Fruit fly (Drosophila melanogaster) whole organism, embryonic: ENCODE data around the gene CG8136.

Experiments used
- Asciz ChIP-seq: fragments of 200-800 bp; sonication (Bioruptor generic); optimal IDR thresholded peaks from 2 replicates; lab custom pipeline; 2017; ENCODE audit warnings: missing biosample characterization, mild to moderate bottlenecking, missing genetic modification characterization, missing genetic modification reagents
- Bgb ChIP-seq: fragments of 200-800 bp; sonication (Bioruptor generic); IDR thresholded peaks from 2 replicates; pipeline ENCODE4 v1.3.6; 2022; ENCODE audit warnings: missing biosample characterization, missing genetic modification characterization; ENCODE audit not compliant: partially characterized antibody
- Blimp-1 ChIP-seq: fragments of 200-800 bp; sonication (Bioruptor generic); optimal IDR thresholded peaks from 3 replicates; lab custom pipeline; 2018; ENCODE audit warnings: missing biosample characterization, missing genetic modification characterization, mild to moderate bottlenecking, moderate library complexity, missing genetic modification reagents
- CG10147 ChIP-seq: fragments of 200-800 bp; sonication (Bioruptor generic); optimal IDR thresholded peaks from 2 replicates; lab custom pipeline; 2019; ENCODE audit warnings: missing biosample characterization, mild to moderate bottlenecking, missing genetic modification characterization, moderate library complexity
- CG1024 ChIP-seq: fragments of 200-800 bp; sonication (Bioruptor generic); IDR thresholded peaks from 2 replicates; pipeline ENCODE4 v1.3.6; 2022; ENCODE audit warnings: missing biosample characterization, missing genetic modification characterization
- CG11085 ChIP-seq: fragments of 200-800 bp; sonication (Bioruptor generic); IDR thresholded peaks from 2 replicates; pipeline ENCODE4 v1.3.6; 2022; ENCODE audit warnings: missing biosample characterization, missing genetic modification characterization
- CG11456 ChIP-seq: fragments of 200-800 bp; sonication (Bioruptor generic); IDR thresholded peaks from 3 replicates; pipeline ENCODE4 v1.3.6; 2022; ENCODE audit warnings: missing biosample characterization, missing genetic modification characterization
- CG11696 ChIP-seq: fragments of 200-800 bp; sonication (Bioruptor generic); IDR thresholded peaks from 2 replicates; pipeline ENCODE4 v1.3.6; 2022; ENCODE audit warnings: missing biosample characterization, missing genetic modification characterization
- CG13123 ChIP-seq: fragments of 200-800 bp; sonication (Bioruptor generic); optimal IDR thresholded peaks from 2 replicates; lab custom pipeline; 2016; ENCODE audit warnings: missing biosample characterization, missing genetic modification characterization
- CG14965 ChIP-seq: fragments of 200-800 bp; sonication (Bioruptor generic); optimal IDR thresholded peaks from 2 replicates; lab custom pipeline; 2016; ENCODE audit warnings: missing biosample characterization, missing genetic modification characterization, borderline replicate concordance
- CG17829 ChIP-seq: fragments of 200-800 bp; optimal IDR thresholded peaks from 2 replicates; lab custom pipeline; 2019; ENCODE audit warnings: missing biosample characterization, mild to moderate bottlenecking, missing genetic modification characterization, moderate library complexity
- CG17912 ChIP-seq: fragments of 200-800 bp; sonication (Bioruptor generic); optimal IDR thresholded peaks from 2 replicates; lab custom pipeline; 2018; ENCODE audit warnings: missing biosample characterization, mild to moderate bottlenecking, missing genetic modification characterization
- CG18011 ChIP-seq: fragments of 200-800 bp; sonication (Bioruptor generic); optimal IDR thresholded peaks from 2 replicates; lab custom pipeline; 2017; ENCODE audit warnings: missing biosample characterization, missing genetic modification characterization, mild to moderate bottlenecking, moderate library complexity, missing genotype
- CG18476 ChIP-seq: fragments of 200-800 bp; sonication (Bioruptor generic); optimal IDR thresholded peaks from 2 replicates; lab custom pipeline; 2016; ENCODE audit warnings: missing biosample characterization, mild to moderate bottlenecking, missing genetic modification characterization
- CG2116 ChIP-seq: fragments of 200-800 bp; sonication (Bioruptor generic); optimal IDR thresholded peaks from 3 replicates; lab custom pipeline; 2018; ENCODE audit warnings: missing biosample characterization, mild to moderate bottlenecking, missing genetic modification characterization
- CG3995 ChIP-seq: fragments of 200-800 bp; sonication (Bioruptor generic); optimal IDR thresholded peaks from 3 replicates; lab custom pipeline; 2016; ENCODE audit warnings: missing biosample characterization, missing genetic modification characterization
- CG42726 ChIP-seq: fragments of 200-800 bp; sonication (Bioruptor generic); IDR thresholded peaks from 2 replicates; pipeline ENCODE4 v1.3.6; 2022; ENCODE audit warnings: missing biosample characterization, missing genetic modification characterization; ENCODE audit not compliant: partially characterized antibody
- CG43689 ChIP-seq: fragments of 200-800 bp; sonication (Bioruptor generic); IDR thresholded peaks from 2 replicates; pipeline ENCODE4 v1.3.6; 2022; ENCODE audit warnings: missing biosample characterization, missing genetic modification characterization
- CG4730 ChIP-seq: fragments of 200-800 bp; sonication (Bioruptor generic); IDR thresholded peaks from 2 replicates; pipeline ENCODE4 v1.3.6; 2022; ENCODE audit warnings: missing biosample characterization, missing genetic modification characterization
- CG5180 ChIP-seq: fragments of 200-800 bp; sonication (Bioruptor generic); optimal IDR thresholded peaks from 3 replicates; lab custom pipeline; 2017; ENCODE audit warnings: missing biosample characterization, missing genetic modification characterization, mild to moderate bottlenecking, moderate library complexity, missing genetic modification reagents
- CG7928 ChIP-seq: fragments of 200-800 bp; sonication (Bioruptor generic); optimal IDR thresholded peaks from 2 replicates; lab custom pipeline; 2017; ENCODE audit warnings: missing biosample characterization, mild to moderate bottlenecking, missing genetic modification characterization
- CG7963 ChIP-seq: fragments of 200-800 bp; sonication (Bioruptor generic); IDR thresholded peaks from 3 replicates; pipeline ENCODE4 v1.3.6; 2022; ENCODE audit warnings: missing biosample characterization, missing genetic modification characterization; ENCODE audit not compliant: partially characterized antibody
- CG7987 ChIP-seq: fragments of 200-800 bp; sonication (Bioruptor generic); optimal IDR thresholded peaks from 2 replicates; lab custom pipeline; 2018; ENCODE audit warnings: missing biosample characterization, mild to moderate bottlenecking, missing genetic modification characterization, moderate library complexity
- CG8924 ChIP-seq: fragments of 200-800 bp; optimal IDR thresholded peaks from 3 replicates; lab custom pipeline; 2019; ENCODE audit warnings: missing biosample characterization, mild to moderate bottlenecking, missing genetic modification characterization, moderate library complexity
- Dref ChIP-seq: fragments of 200-800 bp; sonication (Bioruptor generic); IDR thresholded peaks from 2 replicates; pipeline ENCODE4 v1.3.6; 2022; ENCODE audit warnings: missing biosample characterization, missing genetic modification characterization
- Elba2 ChIP-seq: fragments of 200-800 bp; sonication (Bioruptor generic); optimal IDR thresholded peaks from 3 replicates; lab custom pipeline; 2016; ENCODE audit warnings: missing biosample characterization, missing genetic modification characterization
- GATAe ChIP-seq: fragments of 200-800 bp; sonication (Bioruptor generic); conservative IDR thresholded peaks from 2 replicates; pipeline ENCODE4 v1.3.6; 2022; ENCODE audit warnings: missing biosample characterization, missing genetic modification characterization
- Hr78 ChIP-seq, 2 experiments: fragments of 200-800 bp in 1 of 2; fragments of >200 bp in 1 of 2; sonication (Bioruptor generic) in 1 of 2; optimal IDR thresholded peaks; 2 replicates each; lab custom pipeline; 2017 to 2019; ENCODE audit warnings: missing biosample characterization in 2 of 2, missing genetic modification characterization in 2 of 2, mild to moderate bottlenecking in 1 of 2, moderate library complexity in 1 of 2
- Lpt ChIP-seq: fragments of >200 bp; optimal IDR thresholded peaks from 2 replicates; lab custom pipeline; 2018; ENCODE audit warnings: missing biosample characterization, missing genetic modification characterization
- NK7.1 ChIP-seq: fragments of 200-800 bp; sonication (Bioruptor generic); optimal IDR thresholded peaks from 3 replicates; lab custom pipeline; 2016; ENCODE audit warnings: missing biosample characterization, missing genetic modification characterization
- Oli ChIP-seq: fragments of 200-800 bp; sonication (Bioruptor generic); optimal IDR thresholded peaks from 2 replicates; lab custom pipeline; 2018; ENCODE audit warnings: missing biosample characterization, mild to moderate bottlenecking, missing genetic modification characterization, moderate library complexity
- Pdp1 ChIP-seq, 2 experiments: fragments of 200-800 bp; sonication (Bioruptor generic); optimal IDR thresholded peaks; 3 replicates each; lab custom pipeline; 2016; ENCODE audit warnings: missing biosample characterization in 2 of 2, missing genetic modification characterization in 2 of 2, mild to moderate bottlenecking in 1 of 2, moderate library complexity in 1 of 2
- Scr ChIP-seq: fragments of 200-800 bp; sonication (Bioruptor generic); IDR thresholded peaks from 2 replicates; pipeline ENCODE4 v1.3.6; 2022; ENCODE audit warnings: missing biosample characterization, missing genetic modification characterization; ENCODE audit not compliant: partially characterized antibody
- bigmax ChIP-seq: fragments of 200-800 bp; sonication (Bioruptor generic); optimal IDR thresholded peaks from 2 replicates; lab custom pipeline; 2018; ENCODE audit warnings: missing biosample characterization, mild to moderate bottlenecking, missing genetic modification characterization
- cg ChIP-seq: fragments of 200-800 bp; sonication (Bioruptor generic); optimal IDR thresholded peaks from 3 replicates; lab custom pipeline; 2019; ENCODE audit warnings: missing biosample characterization, mild to moderate bottlenecking, missing genetic modification characterization, moderate library complexity
- ci ChIP-seq: fragments of 200-800 bp; sonication (Bioruptor generic); IDR thresholded peaks from 3 replicates; pipeline ENCODE4 v1.3.6; 2022; ENCODE audit warnings: missing biosample characterization, missing genetic modification characterization
- crc ChIP-seq: fragments of 200-800 bp; sonication (Bioruptor generic); optimal IDR thresholded peaks from 2 replicates; lab custom pipeline; 2016; ENCODE audit warnings: missing biosample characterization, missing genetic modification characterization
- gcm ChIP-seq: fragments of 200-800 bp; sonication (Bioruptor generic); optimal IDR thresholded peaks from 2 replicates; lab custom pipeline; 2019; ENCODE audit warnings: missing biosample characterization, mild to moderate bottlenecking, missing genetic modification characterization, moderate library complexity
- her ChIP-seq: fragments of 200-800 bp; sonication (Bioruptor generic); optimal IDR thresholded peaks from 2 replicates; lab custom pipeline; 2016; ENCODE audit warnings: missing biosample characterization, missing genetic modification characterization
- kah ChIP-seq: fragments of 200-800 bp; sonication (Bioruptor generic); optimal IDR thresholded peaks from 2 replicates; lab custom pipeline; 2018; ENCODE audit warnings: missing biosample characterization, mild to moderate bottlenecking, missing genetic modification characterization
- mld ChIP-seq: fragments of 200-800 bp; sonication (Bioruptor generic); IDR thresholded peaks from 3 replicates; pipeline ENCODE4 v1.3.6; 2022; ENCODE audit warnings: missing biosample characterization, missing genetic modification characterization; ENCODE audit not compliant: partially characterized antibody
- pros ChIP-seq: fragments of 200-800 bp; sonication (Bioruptor generic); optimal IDR thresholded peaks from 3 replicates; lab custom pipeline; 2019; ENCODE audit warnings: missing biosample characterization, mild to moderate bottlenecking, missing genetic modification characterization, moderate library complexity
- ranshi ChIP-seq: fragments of 200-800 bp; sonication (Bioruptor generic); IDR thresholded peaks from 2 replicates; pipeline ENCODE4 v1.3.6; 2022; ENCODE audit warnings: missing biosample characterization, missing genetic modification characterization
- sima ChIP-seq: fragments of 200-800 bp; sonication (Bioruptor generic); optimal IDR thresholded peaks from 2 replicates; lab custom pipeline; 2016; ENCODE audit warnings: missing biosample characterization, missing genetic modification characterization
- tll ChIP-seq, 2 experiments: fragments of 200-800 bp in 1 of 2; fragments of >200 bp in 1 of 2; sonication (Bioruptor generic) in 1 of 2; optimal IDR thresholded peaks; 2 replicates each; lab custom pipeline; 2017 to 2019; ENCODE audit warnings: missing biosample characterization in 2 of 2, missing genetic modification characterization in 2 of 2, mild to moderate bottlenecking in 1 of 2, moderate library complexity in 1 of 2
- twi ChIP-seq: fragments of 200-800 bp; optimal IDR thresholded peaks from 2 replicates; lab custom pipeline; 2019; ENCODE audit warnings: missing biosample characterization, mild to moderate bottlenecking, missing genetic modification characterization, moderate library complexity
- tx ChIP-seq: fragments of 200-800 bp; sonication (Bioruptor generic); optimal IDR thresholded peaks from 2 replicates; lab custom pipeline; 2016; ENCODE audit warnings: missing biosample characterization, missing genetic modification characterization
- usp ChIP-seq: fragments of >200 bp; optimal IDR thresholded peaks from 2 replicates; lab custom pipeline; 2017; ENCODE audit warnings: missing biosample characterization, missing genetic modification characterization
- zfh1 ChIP-seq: fragments of 200-800 bp; sonication (Bioruptor generic); IDR thresholded peaks from 3 replicates; pipeline ENCODE4 v1.3.6; 2022; ENCODE audit warnings: missing biosample characterization, missing genetic modification characterization

Gene CG8136

DNA sequence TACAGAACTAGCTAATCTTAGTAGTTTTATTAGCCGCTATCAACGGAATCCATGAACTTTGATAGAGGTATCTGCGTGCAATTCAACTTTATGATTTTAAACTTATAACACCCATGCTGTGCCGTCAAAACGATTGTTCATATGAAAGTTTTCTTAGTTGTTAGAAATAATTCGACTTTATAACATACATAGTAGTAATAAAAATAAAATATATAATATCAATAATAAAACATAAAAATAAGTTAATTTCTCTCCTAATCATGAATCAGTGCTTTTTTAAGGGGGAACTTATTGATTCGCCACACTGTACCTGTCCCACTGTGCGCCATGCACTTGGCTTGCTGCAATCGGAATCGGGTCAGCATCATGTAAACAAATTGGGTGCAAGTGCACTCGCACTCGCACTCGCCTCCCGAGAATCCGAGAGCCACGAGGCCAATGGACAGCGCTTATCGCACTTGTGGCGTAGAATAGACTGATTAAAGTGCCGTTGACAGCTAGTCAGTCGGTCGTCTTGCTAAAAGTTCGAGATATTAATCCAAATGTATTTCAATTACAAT is 9.2 kb upstream of the CG8136 start (continued):
- no peak for TF ChIP-seq CG1024 (GFP tag; lab: Robert Waterston, UW)
- no peak for TF ChIP-seq pros (GFP tag; lab: Kevin White, UChicago)
- TF ChIP-seq CG7963 = no peak
- no peak for TF ChIP-seq CG8924 (tag; lab: Kevin White, UChicago)
- no peak for TF ChIP-seq CG5180 (GFP tag; lab: Kevin White, UChicago)
- peak; percentile 35; the same call in 2 of the 3 replicates for TF ChIP-seq ci (GFP tag; lab: Robert Waterston, UW)
- no peak for TF ChIP-seq CG18011 (GFP tag; lab: Kevin White, UChicago)
- no peak for TF ChIP-seq Lpt (GFP tag; lab: Kevin White, UChicago)
- TF ChIP-seq CG2116 = no peak
- no peak for TF ChIP-seq mld (GFP tag; lab: Robert Waterston, UW)
- no peak for TF ChIP-seq CG7928 (GFP tag; lab: Kevin White, UChicago)
- no peak for TF ChIP-seq bigmax
- no peak for TF ChIP-seq Dref (GFP tag; lab: Robert Waterston, UW)
- TF ChIP-seq Hr78 (GFP tag; optimal IDR thresholded peaks at IDR 0.05; lab: Kevin White, UChicago) = peak in 1 of 2 experiments; percentile 86
- no peak for TF ChIP-seq kah (GFP tag; lab: Kevin White, UChicago)
- TF ChIP-seq sima (GFP tag; lab: Kevin White, UChicago) = no peak
- no peak for TF ChIP-seq twi (tag; lab: Kevin White, UChicago)
- no peak for TF ChIP-seq GATAe
- TF ChIP-seq CG17829 (tag; lab: Kevin White, UChicago) = no peak
- no peak for TF ChIP-seq Pdp1 (GFP tag; optimal IDR thresholded peaks at IDR 0.05; lab: Kevin White, UChicago)
- TF ChIP-seq tx (GFP tag; lab: Kevin White, UChicago) = no peak
- TF ChIP-seq CG13123 = no peak
- TF ChIP-seq CG18476 (GFP tag; lab: Kevin White, UChicago) = no peak
- no peak for TF ChIP-seq CG11085 (GFP tag; lab: Robert Waterston, UW)
- peak; percentile 20 for TF ChIP-seq Blimp-1 (GFP tag; lab: Kevin White, UChicago)
- TF ChIP-seq CG4730 (GFP tag; lab: Robert Waterston, UW) = no peak
- TF ChIP-seq NK7.1 (GFP tag; lab: Kevin White, UChicago) = no peak
- TF ChIP-seq CG17912 (GFP tag; lab: Kevin White, UChicago) = no peak
- no peak for TF ChIP-seq CG3995 (GFP tag; lab: Kevin White, UChicago)
- TF ChIP-seq CG43689 = no peak
- no peak for TF ChIP-seq usp (GFP tag; lab: Kevin White, UChicago)
- TF ChIP-seq Bgb (GFP tag; lab: Robert Waterston, UW) = no peak
- no peak for TF ChIP-seq CG14965 (GFP tag; lab: Kevin White, UChicago)
- TF ChIP-seq Oli (tag; lab: Kevin White, UChicago) = peak; percentile 45
- no peak for TF ChIP-seq CG11696 (GFP tag; lab: Robert Waterston, UW)
- TF ChIP-seq CG11456 (GFP tag; lab: Robert Waterston, UW) = no peak
- no peak for TF ChIP-seq her (GFP tag; lab: Kevin White, UChicago)
- no peak for TF ChIP-seq ranshi
- no peak for TF ChIP-seq CG42726 (GFP tag; lab: Robert Waterston, UW)
- TF ChIP-seq crc (GFP tag; lab: Kevin White, UChicago) = no peak
- TF ChIP-seq CG10147 = no peak
- TF ChIP-seq tll (GFP tag; optimal IDR thresholded peaks at IDR 0.05; lab: Kevin White, UChicago) = no peak
- no peak for TF ChIP-seq cg (GFP tag; lab: Kevin White, UChicago)
- no peak for TF ChIP-seq Elba2 (GFP tag; lab: Kevin White, UChicago)
- peak; percentile 18 for TF ChIP-seq CG7987
- no peak for TF ChIP-seq gcm (GFP tag; lab: Kevin White, UChicago)
- TF ChIP-seq Asciz (GFP tag; lab: Kevin White, UChicago) = peak; percentile 41
- no peak for TF ChIP-seq Scr (GFP tag; lab: Robert Waterston, UW)
- TF ChIP-seq zfh1 = 0 out of 3 replicates have a peak, but pooled peaks have one; percentile 3
